Fruit fly (Drosophila melanogaster) whole organism, prepupa: ENCODE results near the gene Scp2.

Source experiments
- Eip93F ChIP-seq: fragments of 200-800 bp; sonication (Bioruptor generic); optimal IDR thresholded peaks from 2 replicates; lab custom pipeline; 2016; ENCODE audit warnings: missing biosample characterization, mild to moderate bottlenecking, missing genetic modification characterization
- acj6 ChIP-seq: fragments of 200-800 bp; sonication (Bioruptor generic); optimal IDR thresholded peaks from 3 replicates; lab custom pipeline; 2016; ENCODE audit warnings: missing biosample characterization, missing genetic modification characterization
- svp ChIP-seq: fragments of 200-800 bp; sonication (Bioruptor generic); peaks from one replicate; lab custom pipeline; 2016; ENCODE audit warnings: missing biosample characterization, missing genetic modification characterization

- TF ChIP-seq svp: peak; percentile 65
- no peak for TF ChIP-seq Eip93F (GFP tag; lab: Kevin White, UChicago)
- peak; percentile 73 for TF ChIP-seq acj6
Measured at dm6 chr3R:16526697-16527370, 56.6 kb downstream of the Scp2 start.
